Worm (Caenorhabditis elegans) whole organism, mixed stage, embryonic: Measurements from ENCODE around the gene cubn-1.

Source experiments
- ceh-43 ChIP-seq: fragments of 200-800 bp; sonication (Bioruptor generic); optimal IDR thresholded peaks from 2 replicates; lab custom pipeline; 2018; ENCODE audit warnings: mild to moderate bottlenecking, missing genetic modification characterization, moderate library complexity, missing compliant biosample characterization
- ces-1 ChIP-seq: fragments of 150-350 bp; optimal IDR thresholded peaks from 2 replicates; lab custom pipeline; 2014; ENCODE audit warnings: missing biosample characterization, missing genetic modification reagents, missing genetic modification characterization
- lin-13 ChIP-seq: fragments of 150-350 bp; optimal IDR thresholded peaks from 2 replicates; lab custom pipeline; 2014; ENCODE audit warnings: missing biosample characterization, missing genetic modification characterization
- lsy-2 ChIP-seq: fragments of 150-350 bp; optimal IDR thresholded peaks from 2 replicates; lab custom pipeline; 2014; ENCODE audit warnings: missing biosample characterization, missing genetic modification characterization
- mep-1 ChIP-seq: fragments of 150-350 bp; optimal IDR thresholded peaks from 2 replicates; lab custom pipeline; 2017; ENCODE audit warnings: missing biosample characterization, missing genetic modification reagents, missing genetic modification characterization, inconsistent platforms
- nhr-76 ChIP-seq: sonication (generic microtip); optimal IDR thresholded peaks from 2 replicates; lab custom pipeline; 2017; ENCODE audit warnings: missing biosample characterization, missing genetic modification characterization
- pha-4 ChIP-seq: fragments of 150-350 bp; optimal IDR thresholded peaks from 2 replicates; lab custom pipeline; 2018; ENCODE audit warnings: missing biosample characterization, missing genetic modification reagents, missing genetic modification characterization
- snpc-4 ChIP-seq: fragments of 150-350 bp; optimal IDR thresholded peaks from 2 replicates; lab custom pipeline; 2014; ENCODE audit warnings: missing biosample characterization, missing genetic modification characterization
- sptf-1 ChIP-seq: sonication (generic microtip); optimal IDR thresholded peaks from 2 replicates; lab custom pipeline; 2017; ENCODE audit warnings: mild to moderate bottlenecking, missing genetic modification characterization, moderate library complexity, missing compliant biosample characterization
- unc-62 ChIP-seq: fragments of 150-350 bp; optimal IDR thresholded peaks from 2 replicates; lab custom pipeline; 2014; ENCODE audit warnings: missing biosample characterization, missing genetic modification reagents, missing genetic modification characterization
- ztf-11 ChIP-seq: fragments of 150-350 bp; optimal IDR thresholded peaks from 2 replicates; lab custom pipeline; 2014; ENCODE audit warnings: missing biosample characterization, missing genetic modification characterization

ce11 chrV:12599110-12599509 is 12.0 kb upstream of the cubn-1 start, which contains the start of the genes C14C10.10 and ril-2:
- TF ChIP-seq unc-62 (GFP tag; lab: Kevin White, UChicago), result no peak
- TF ChIP-seq nhr-76 (tag; lab: Kevin White, UChicago), result no peak
- no peak for TF ChIP-seq sptf-1 (tag; lab: Kevin White, UChicago)
- TF ChIP-seq lsy-2, result no peak
- no peak for TF ChIP-seq pha-4
- TF ChIP-seq ceh-43, result no peak
- TF ChIP-seq ztf-11, result no peak
- TF ChIP-seq snpc-4 (tag; lab: Kevin White, UChicago), result no peak
- TF ChIP-seq mep-1 (tag; lab: Kevin White, UChicago), result no peak
- no peak for TF ChIP-seq lin-13 (tag; lab: Kevin White, UChicago)
- TF ChIP-seq ces-1 (GFP tag; lab: Kevin White, UChicago), result no peak
